Worm (Caenorhabditis elegans) whole organism, mixed stage, embryonic: ENCODE data around the gene F38B7.3.

Experiments used
- M03D4.4 ChIP-seq: sonication (generic microtip); optimal IDR thresholded peaks from 2 replicates; lab custom pipeline; 2017; ENCODE audit warnings: mild to moderate bottlenecking, missing genetic modification characterization, missing compliant biosample characterization
- bed-3 ChIP-seq: fragments of 200-800 bp; sonication (Bioruptor generic); optimal IDR thresholded peaks from 3 replicates; lab custom pipeline; 2018; ENCODE audit warnings: mild to moderate bottlenecking, missing genetic modification characterization, moderate library complexity, missing compliant biosample characterization
- blmp-1 ChIP-seq: fragments of 150-350 bp; optimal IDR thresholded peaks from 2 replicates; lab custom pipeline; 2014; ENCODE audit warnings: missing biosample characterization, missing genetic modification characterization
- ceh-39 ChIP-seq: fragments of 150-350 bp; optimal IDR thresholded peaks from 2 replicates; lab custom pipeline; 2014; ENCODE audit warnings: missing biosample characterization, missing genetic modification characterization
- ceh-83 ChIP-seq: fragments of 200-800 bp; sonication (Bioruptor generic); optimal IDR thresholded peaks from 2 replicates; lab custom pipeline; 2018; ENCODE audit warnings: mild to moderate bottlenecking, missing genetic modification characterization, missing compliant biosample characterization
- ces-1 ChIP-seq: fragments of 150-350 bp; optimal IDR thresholded peaks from 2 replicates; lab custom pipeline; 2014; ENCODE audit warnings: missing biosample characterization, missing genetic modification reagents, missing genetic modification characterization
- cnd-1 ChIP-seq: fragments of 200-800 bp; sonication (Bioruptor generic); optimal IDR thresholded peaks from 2 replicates; lab custom pipeline; 2018; ENCODE audit warnings: mild to moderate bottlenecking, missing genetic modification characterization, missing compliant biosample characterization
- drap-1 ChIP-seq: fragments of 200-800 bp; sonication (Bioruptor generic); optimal IDR thresholded peaks from 3 replicates; lab custom pipeline; 2018; ENCODE audit warnings: mild to moderate bottlenecking, missing genetic modification characterization, missing compliant biosample characterization
- elt-1 ChIP-seq: sonication (generic microtip); optimal IDR thresholded peaks from 2 replicates; lab custom pipeline; 2017; ENCODE audit warnings: missing genetic modification characterization, mild to moderate bottlenecking, missing compliant biosample characterization, antibody characterized with exemption, moderate library complexity, borderline replicate concordance; ENCODE audit not compliant: insufficient read depth
- elt-3 ChIP-seq: fragments of 150-350 bp; optimal IDR thresholded peaks from 2 replicates; lab custom pipeline; 2014; ENCODE audit warnings: missing biosample characterization, missing genetic modification characterization
- flh-1 ChIP-seq: fragments of 200-800 bp; sonication (Bioruptor generic); optimal IDR thresholded peaks from 2 replicates; lab custom pipeline; 2018; ENCODE audit warnings: mild to moderate bottlenecking, missing genetic modification characterization, moderate library complexity, missing compliant biosample characterization
- hlh-1 ChIP-seq: fragments of 150-350 bp; optimal IDR thresholded peaks from 2 replicates; lab custom pipeline; 2014; ENCODE audit warnings: missing biosample characterization, missing genetic modification reagents, missing genetic modification characterization
- lin-13 ChIP-seq: fragments of 150-350 bp; optimal IDR thresholded peaks from 2 replicates; lab custom pipeline; 2014; ENCODE audit warnings: missing biosample characterization, missing genetic modification characterization
- lin-32 ChIP-seq: fragments of 200-800 bp; sonication (Bioruptor generic); optimal IDR thresholded peaks from 2 replicates; lab custom pipeline; 2018; ENCODE audit warnings: mild to moderate bottlenecking, missing genetic modification characterization, missing compliant biosample characterization
- lsy-2 ChIP-seq: fragments of 150-350 bp; optimal IDR thresholded peaks from 2 replicates; lab custom pipeline; 2014; ENCODE audit warnings: missing biosample characterization, missing genetic modification characterization
- mep-1 ChIP-seq: fragments of 150-350 bp; optimal IDR thresholded peaks from 2 replicates; lab custom pipeline; 2017; ENCODE audit warnings: missing biosample characterization, missing genetic modification reagents, missing genetic modification characterization, inconsistent platforms
- mls-2 ChIP-seq: sonication (generic microtip); optimal IDR thresholded peaks from 2 replicates; lab custom pipeline; 2016; ENCODE audit warnings: mild to moderate bottlenecking, missing genetic modification characterization, moderate library complexity, missing compliant biosample characterization
- nhr-12 ChIP-seq: fragments of 150-350 bp; optimal IDR thresholded peaks from 2 replicates; lab custom pipeline; 2014; ENCODE audit warnings: missing biosample characterization, missing genetic modification characterization
- nhr-2 ChIP-seq: fragments of 150-350 bp; optimal IDR thresholded peaks from 2 replicates; lab custom pipeline; 2014; ENCODE audit warnings: missing biosample characterization, missing genetic modification characterization
- nhr-237 ChIP-seq: fragments of 150-350 bp; optimal IDR thresholded peaks from 2 replicates; lab custom pipeline; 2014; ENCODE audit warnings: missing biosample characterization, missing genetic modification characterization
- nhr-28 ChIP-seq: fragments of 150-350 bp; optimal IDR thresholded peaks from 2 replicates; lab custom pipeline; 2014; ENCODE audit warnings: missing biosample characterization, missing genetic modification characterization
- nhr-76 ChIP-seq: sonication (generic microtip); optimal IDR thresholded peaks from 2 replicates; lab custom pipeline; 2017; ENCODE audit warnings: missing biosample characterization, missing genetic modification characterization
- pha-4 ChIP-seq: fragments of 150-350 bp; optimal IDR thresholded peaks from 2 replicates; lab custom pipeline; 2018; ENCODE audit warnings: missing biosample characterization, missing genetic modification reagents, missing genetic modification characterization
- sem-2 ChIP-seq: fragments of 200-800 bp; sonication (Bioruptor generic); optimal IDR thresholded peaks from 2 replicates; lab custom pipeline; 2018; ENCODE audit warnings: mild to moderate bottlenecking, missing genetic modification characterization, missing compliant biosample characterization
- snpc-4 ChIP-seq: fragments of 150-350 bp; optimal IDR thresholded peaks from 2 replicates; lab custom pipeline; 2014; ENCODE audit warnings: missing biosample characterization, missing genetic modification characterization
- sptf-1 ChIP-seq: sonication (generic microtip); optimal IDR thresholded peaks from 2 replicates; lab custom pipeline; 2017; ENCODE audit warnings: mild to moderate bottlenecking, missing genetic modification characterization, moderate library complexity, missing compliant biosample characterization
- tbx-8 ChIP-seq: fragments of 200-800 bp; sonication (Bioruptor generic); optimal IDR thresholded peaks from 2 replicates; lab custom pipeline; 2018; ENCODE audit warnings: mild to moderate bottlenecking, missing genetic modification characterization, moderate library complexity, missing compliant biosample characterization
- unc-39 ChIP-seq: fragments of 150-350 bp; optimal IDR thresholded peaks from 2 replicates; lab custom pipeline; 2014; ENCODE audit warnings: missing biosample characterization, missing genetic modification characterization
- unc-62 ChIP-seq: fragments of 150-350 bp; optimal IDR thresholded peaks from 2 replicates; lab custom pipeline; 2014; ENCODE audit warnings: missing biosample characterization, missing genetic modification reagents, missing genetic modification characterization
- zip-8 ChIP-seq: fragments of 150-350 bp; optimal IDR thresholded peaks from 2 replicates; lab custom pipeline; 2014; ENCODE audit warnings: missing biosample characterization, missing genetic modification characterization
- ztf-11 ChIP-seq: fragments of 150-350 bp; optimal IDR thresholded peaks from 2 replicates; lab custom pipeline; 2014; ENCODE audit warnings: missing biosample characterization, missing genetic modification characterization

Gene F38B7.3

ce11 chrV:11574563-11574962 is 25.7 kb downstream of the F38B7.3 start:
- TF ChIP-seq mep-1 (tag; lab: Kevin White, UChicago) (no peak), blmp-1 (tag; lab: Kevin White, UChicago) (no peak), mls-2 (tag; lab: Kevin White, UChicago) (no peak), tbx-8 (no peak), lin-13 (no peak), cnd-1 (no peak), flh-1 (GFP tag; lab: Kevin White, UChicago) (no peak), lsy-2 (tag; lab: Kevin White, UChicago) (no peak), ceh-83 (GFP tag; lab: Kevin White, UChicago) (no peak), lin-32 (GFP tag; lab: Kevin White, UChicago) (no peak), nhr-76 (tag; lab: Kevin White, UChicago) (no peak), nhr-12 (no peak), sptf-1 (no peak), elt-3 (no peak), hlh-1 (tag; lab: Kevin White, UChicago) (no peak), bed-3 (GFP tag; lab: Kevin White, UChicago) (no peak), snpc-4 (tag; lab: Kevin White, UChicago) (no peak), unc-39 (tag; lab: Kevin White, UChicago) (no peak)

ce11 chrV:11580826-11581225 is 31.9 kb downstream of the F38B7.3 start, which contains the start of gene srx-90:
Gene srx-90 (plus strand): TSS chrV:11581126.
- TF ChIP-seq unc-62 (GFP tag; lab: Kevin White, UChicago) = no peak
- no peak for TF ChIP-seq unc-39 (tag; lab: Kevin White, UChicago)
- no peak for TF ChIP-seq mls-2 (tag; lab: Kevin White, UChicago)
- no peak for TF ChIP-seq nhr-237 (tag; lab: Kevin White, UChicago)
- no peak for TF ChIP-seq sptf-1
- no peak for TF ChIP-seq ceh-39 (tag; lab: Kevin White, UChicago)
- TF ChIP-seq elt-1 (tag; lab: Kevin White, UChicago) = no peak
- TF ChIP-seq nhr-2 (tag; lab: Kevin White, UChicago) = no peak
- no peak for TF ChIP-seq flh-1 (GFP tag; lab: Kevin White, UChicago)
- no peak for TF ChIP-seq nhr-76 (tag; lab: Kevin White, UChicago)
- TF ChIP-seq nhr-12 = no peak

- no peak for TF ChIP-seq lin-32 (GFP tag; lab: Kevin White, UChicago)
- TF ChIP-seq elt-1 (tag; lab: Kevin White, UChicago) = no peak
- no peak for TF ChIP-seq nhr-12
- no peak for TF ChIP-seq sem-2
- no peak for TF ChIP-seq drap-1 (GFP tag; lab: Kevin White, UChicago)
- TF ChIP-seq ztf-11 (tag; lab: Kevin White, UChicago) = no peak
These were observed 34.3 kb downstream of the F38B7.3 start, which contains the start of gene srx-88 for ce11 chrV:11583212-11583611. Gene srx-88 (plus strand): TSS chrV:11583512.

ce11 chrV:11585122-11585521 is 36.2 kb downstream of the F38B7.3 start:
- TF ChIP-seq ceh-83 (GFP tag; lab: Kevin White, UChicago) = no peak
- TF ChIP-seq hlh-1 (tag; lab: Kevin White, UChicago) = no peak
- TF ChIP-seq nhr-2 (tag; lab: Kevin White, UChicago) = no peak
- no peak for TF ChIP-seq zip-8
- no peak for TF ChIP-seq M03D4.4 (tag; lab: Kevin White, UChicago)
- TF ChIP-seq mep-1 (tag; lab: Kevin White, UChicago) = no peak
- no peak for TF ChIP-seq nhr-12
- no peak for TF ChIP-seq snpc-4 (tag; lab: Kevin White, UChicago)
- no peak for TF ChIP-seq sptf-1

- TF ChIP-seq ceh-83 (GFP tag; lab: Kevin White, UChicago) (no peak), pha-4 (no peak), cnd-1 (no peak), elt-3 (no peak), nhr-28 (tag; lab: Kevin White, UChicago) (no peak), ces-1 (GFP tag; lab: Kevin White, UChicago) (no peak), sptf-1 (no peak), zip-8 (no peak)
These were observed 40.5 kb downstream of the F38B7.3 start, which contains the start of gene srx-82 for ce11 chrV:11589433-11589832. Gene srx-82 (plus strand): TSS chrV:11589733.
